Worm (Caenorhabditis elegans) whole organism, midembryonic: ENCODE results near the gene blos-4.

Experiments used
- ztf-23 ChIP-seq: fragments of 200-800 bp; sonication (Bioruptor generic); IDR thresholded peaks from 2 replicates; pipeline ENCODE4 v1.3.6; 2022; ENCODE audit warnings: missing genetic modification reagents, missing genetic modification characterization, missing compliant biosample characterization
- ztf-29 ChIP-seq: fragments of 200-800 bp; sonication (Bioruptor generic); IDR thresholded peaks from 2 replicates; pipeline ENCODE4 v1.3.6; 2022; ENCODE audit warnings: missing genetic modification reagents, missing genetic modification characterization, missing compliant biosample characterization

ce11 chrII:6262222-6262621, 17.2 kb downstream of the blos-4 start, which contains the start of gene F13H8.12:
- no peak for TF ChIP-seq ztf-29 (GFP tag; lab: Robert Waterston, UW)
- TF ChIP-seq ztf-23 (GFP tag; lab: Robert Waterston, UW), result no peak
